Fruit fly (Drosophila melanogaster): ENCODE measurements around the gene Dhc36C.

DNA sequence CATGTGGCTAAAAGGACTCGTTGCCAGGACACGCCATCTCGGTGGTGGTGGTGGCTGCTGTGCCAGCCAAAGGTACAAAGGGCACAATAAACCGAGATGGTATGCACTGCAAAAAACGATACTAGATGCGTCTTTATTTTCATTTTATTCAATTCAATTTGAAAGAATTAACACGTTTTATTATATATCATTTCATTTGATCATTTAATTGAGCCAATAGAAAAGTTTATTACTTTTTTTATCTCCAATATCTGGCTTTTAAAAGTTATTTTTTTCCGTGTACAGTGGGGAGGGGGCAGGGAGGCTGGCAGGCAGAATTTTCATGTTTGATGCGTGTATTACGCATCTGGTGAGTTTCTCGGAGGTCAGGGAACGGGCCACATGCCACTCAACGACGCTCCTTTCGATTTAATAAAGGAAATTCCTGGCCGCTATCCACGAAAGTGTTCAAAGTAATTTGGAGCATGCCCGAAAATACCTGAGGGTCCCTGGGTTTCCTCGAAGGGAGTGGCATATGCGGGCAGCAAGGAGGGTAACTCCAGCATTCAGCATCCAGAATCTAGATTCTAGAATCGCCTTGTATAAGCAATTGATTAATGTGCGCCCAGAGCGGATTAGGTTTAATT is 13.0 kb downstream of the Dhc36C start:
- TF ChIP-seq Mnt (GFP tag; optimal IDR thresholded peaks at IDR 0.05) (no peak), pad (GFP tag; optimal IDR thresholded peaks at IDR 0.05) (no peak), toe (GFP tag; optimal IDR thresholded peaks at IDR 0.05) (no peak), cic (GFP tag; optimal IDR thresholded peaks at IDR 0.05) (no peak), kay (GFP tag; ENCODE audit: borderline replicate concordance) (no peak), CG11617 (GFP tag; optimal IDR thresholded peaks at IDR 0.05) (no peak), CG14711 (tag; optimal IDR thresholded peaks at IDR 0.05) (no peak), tj (GFP tag; optimal IDR thresholded peaks at IDR 0.05) (no peak), CG33017 (tag; optimal IDR thresholded peaks at IDR 0.05) (no peak)

Data from whole organism, adult.